Fruit fly (Drosophila melanogaster) whole organism, embryonic: Measurements from ENCODE around the gene Irk1.

Experiments
- Antp ChIP-seq: fragments of 200-800 bp; sonication (Bioruptor generic); optimal IDR thresholded peaks from 3 replicates; lab custom pipeline; 2016; ENCODE audit warnings: missing biosample characterization, missing genetic modification characterization
- CG10431 ChIP-seq: fragments of 200-800 bp; sonication (Bioruptor generic); optimal IDR thresholded peaks from 3 replicates; lab custom pipeline; 2018; ENCODE audit warnings: missing biosample characterization, mild to moderate bottlenecking, missing genetic modification characterization
- CG10654 ChIP-seq: fragments of 200-800 bp; sonication (Bioruptor generic); optimal IDR thresholded peaks from 2 replicates; lab custom pipeline; 2016; ENCODE audit warnings: missing biosample characterization, missing genetic modification characterization
- CG10959 ChIP-seq: fragments of 200-800 bp; sonication (Bioruptor generic); IDR thresholded peaks from 2 replicates; pipeline ENCODE4 v1.3.6; 2022; ENCODE audit warnings: missing biosample characterization, missing genetic modification characterization
- CG10979 ChIP-seq: fragments of 200-800 bp; sonication (Bioruptor generic); optimal IDR thresholded peaks from 2 replicates; lab custom pipeline; 2018; ENCODE audit warnings: missing biosample characterization, mild to moderate bottlenecking, missing genetic modification characterization, moderate library complexity
- CG17912 ChIP-seq: fragments of 200-800 bp; sonication (Bioruptor generic); optimal IDR thresholded peaks from 2 replicates; lab custom pipeline; 2018; ENCODE audit warnings: missing biosample characterization, mild to moderate bottlenecking, missing genetic modification characterization
- CG1832 ChIP-seq: fragments of 200-800 bp; sonication (Bioruptor generic); optimal IDR thresholded peaks from 2 replicates; lab custom pipeline; 2017; ENCODE audit warnings: missing biosample characterization, mild to moderate bottlenecking, missing genetic modification characterization, inconsistent platforms
- CG30403 ChIP-seq: fragments of 200-800 bp; sonication (Bioruptor generic); optimal IDR thresholded peaks from 3 replicates; lab custom pipeline; 2016; ENCODE audit warnings: missing biosample characterization, missing genetic modification characterization
- CG3065 ChIP-seq: fragments of 200-800 bp; sonication (Bioruptor generic); optimal IDR thresholded peaks from 2 replicates; lab custom pipeline; 2016; ENCODE audit warnings: missing biosample characterization, missing genetic modification characterization
- CG4360 ChIP-seq: fragments of 200-800 bp; sonication (Bioruptor generic); IDR thresholded peaks from 2 replicates; pipeline ENCODE4 v1.3.6; 2022; ENCODE audit warnings: missing biosample characterization, missing genetic modification characterization
- CG4617 ChIP-seq: fragments of 200-800 bp; sonication (Bioruptor generic); optimal IDR thresholded peaks from 3 replicates; lab custom pipeline; 2016; ENCODE audit warnings: missing biosample characterization, missing genetic modification characterization, borderline replicate concordance
- CG4707 ChIP-seq: fragments of 200-800 bp; sonication (Bioruptor generic); optimal IDR thresholded peaks from 2 replicates; lab custom pipeline; 2018; ENCODE audit warnings: missing biosample characterization, mild to moderate bottlenecking, missing genetic modification characterization, moderate library complexity
- CG6683 ChIP-seq: fragments of 200-800 bp; sonication (Bioruptor generic); optimal IDR thresholded peaks from 2 replicates; lab custom pipeline; 2017; ENCODE audit warnings: missing biosample characterization, mild to moderate bottlenecking, missing genetic modification characterization, missing genetic modification reagents
- CG7271 ChIP-seq: fragments of 200-800 bp; sonication (Bioruptor generic); optimal IDR thresholded peaks from 2 replicates; lab custom pipeline; 2018; ENCODE audit warnings: missing biosample characterization, mild to moderate bottlenecking, missing genetic modification characterization, moderate library complexity
- CG8388 ChIP-seq: fragments of 200-800 bp; sonication (Bioruptor generic); optimal IDR thresholded peaks from 2 replicates; lab custom pipeline; 2019; ENCODE audit warnings: missing biosample characterization, mild to moderate bottlenecking, missing genetic modification characterization, moderate library complexity
- CG8924 ChIP-seq: fragments of 200-800 bp; optimal IDR thresholded peaks from 3 replicates; lab custom pipeline; 2019; ENCODE audit warnings: missing biosample characterization, mild to moderate bottlenecking, missing genetic modification characterization, moderate library complexity
- Dbx ChIP-seq: fragments of 200-800 bp; sonication (Bioruptor generic); IDR thresholded peaks from 3 replicates; pipeline ENCODE4 v1.3.6; 2022; ENCODE audit warnings: missing biosample characterization, missing genetic modification characterization
- Deaf1 ChIP-seq: fragments of 200-800 bp; optimal IDR thresholded peaks from 3 replicates; lab custom pipeline; 2019; ENCODE audit warnings: missing biosample characterization, mild to moderate bottlenecking, missing genetic modification characterization, moderate library complexity
- Drgx ChIP-seq: fragments of 200-800 bp; sonication (Bioruptor generic); IDR thresholded peaks from 2 replicates; pipeline ENCODE4 v1.3.6; 2022; ENCODE audit warnings: missing biosample characterization, missing genetic modification characterization
- H15 ChIP-seq: fragments of 200-800 bp; sonication (Bioruptor generic); IDR thresholded peaks from 3 replicates; pipeline ENCODE4 v1.3.6; 2022; ENCODE audit warnings: missing biosample characterization, missing genetic modification characterization
- HmgD ChIP-seq: fragments of 200-800 bp; sonication (Bioruptor generic); optimal IDR thresholded peaks from 3 replicates; lab custom pipeline; 2016; ENCODE audit warnings: missing biosample characterization, missing genetic modification characterization
- Hsf ChIP-seq: fragments of 200-800 bp; sonication (Bioruptor generic); optimal IDR thresholded peaks from 3 replicates; lab custom pipeline; 2016; ENCODE audit warnings: missing biosample characterization, missing genetic modification characterization
- Mrtf ChIP-seq: fragments of 200-800 bp; sonication (Bioruptor generic); IDR thresholded peaks from 3 replicates; pipeline ENCODE4 v1.3.6; 2022; ENCODE audit warnings: missing biosample characterization, missing genetic modification characterization
- NK7.1 ChIP-seq: fragments of 200-800 bp; sonication (Bioruptor generic); optimal IDR thresholded peaks from 3 replicates; lab custom pipeline; 2016; ENCODE audit warnings: missing biosample characterization, missing genetic modification characterization
- Neu2 ChIP-seq: fragments of 200-800 bp; sonication (Bioruptor generic); optimal IDR thresholded peaks from 3 replicates; lab custom pipeline; 2016; ENCODE audit warnings: missing biosample characterization, missing genetic modification characterization, borderline replicate concordance
- Nf-YB ChIP-seq: fragments of 200-800 bp; sonication (Bioruptor generic); optimal IDR thresholded peaks from 3 replicates; lab custom pipeline; 2019; ENCODE audit warnings: missing biosample characterization, mild to moderate bottlenecking, missing genetic modification characterization, moderate library complexity
- Scr ChIP-seq: fragments of 200-800 bp; sonication (Bioruptor generic); IDR thresholded peaks from 2 replicates; pipeline ENCODE4 v1.3.6; 2022; ENCODE audit warnings: missing biosample characterization, missing genetic modification characterization; ENCODE audit not compliant: partially characterized antibody
- Six4 ChIP-seq: fragments of 200-800 bp; sonication (Bioruptor generic); optimal IDR thresholded peaks from 2 replicates; lab custom pipeline; 2016; ENCODE audit warnings: missing biosample characterization, missing genetic modification characterization
- Usf ChIP-seq: fragments of 200-800 bp; sonication (Bioruptor generic); optimal IDR thresholded peaks from 2 replicates; lab custom pipeline; 2017; ENCODE audit warnings: missing genotype, missing biosample characterization, missing genetic modification characterization
- Xbp1 ChIP-seq: fragments of 200-800 bp; sonication (Bioruptor generic); optimal IDR thresholded peaks from 3 replicates; lab custom pipeline; 2016; ENCODE audit warnings: missing biosample characterization, mild to moderate bottlenecking, missing genetic modification characterization
- ap ChIP-seq: fragments of 200-800 bp; sonication (Bioruptor generic); IDR thresholded peaks from 2 replicates; pipeline ENCODE4 v1.3.6; 2022; ENCODE audit warnings: missing biosample characterization, missing genetic modification characterization
- btn ChIP-seq: fragments of 200-800 bp; sonication (Bioruptor generic); optimal IDR thresholded peaks from 2 replicates; lab custom pipeline; 2016; ENCODE audit warnings: missing biosample characterization, missing genetic modification characterization
- caup ChIP-seq: fragments of 200-800 bp; sonication (Bioruptor generic); optimal IDR thresholded peaks from 3 replicates; lab custom pipeline; 2017; ENCODE audit warnings: missing biosample characterization, mild to moderate bottlenecking, missing genetic modification characterization, moderate library complexity; ENCODE audit not compliant: severe bottlenecking
- chn ChIP-seq: fragments of 200-800 bp; sonication (Bioruptor generic); optimal IDR thresholded peaks from 2 replicates; lab custom pipeline; 2016; ENCODE audit warnings: missing biosample characterization, missing genetic modification characterization
- dati ChIP-seq: fragments of 200-800 bp; sonication (Bioruptor generic); IDR thresholded peaks from 2 replicates; pipeline ENCODE4 v1.3.6; 2022; ENCODE audit warnings: missing biosample characterization, missing genetic modification characterization
- gce ChIP-seq: fragments of 200-800 bp; sonication (Bioruptor generic); IDR thresholded peaks from 3 replicates; pipeline ENCODE4 v1.3.6; 2022; ENCODE audit warnings: missing biosample characterization, missing genetic modification characterization
- grn ChIP-seq: fragments of 200-800 bp; sonication (Bioruptor generic); optimal IDR thresholded peaks from 3 replicates; lab custom pipeline; 2017; ENCODE audit warnings: missing biosample characterization, missing genetic modification characterization
- h ChIP-seq: fragments of >200 bp; optimal IDR thresholded peaks from 2 replicates; lab custom pipeline; 2017
- ind ChIP-seq: fragments of 200-800 bp; sonication (Bioruptor generic); optimal IDR thresholded peaks from 3 replicates; lab custom pipeline; 2016; ENCODE audit warnings: missing biosample characterization, missing genetic modification characterization
- lbe ChIP-seq: fragments of 200-800 bp; sonication (Bioruptor generic); optimal IDR thresholded peaks from 2 replicates; lab custom pipeline; 2016; ENCODE audit warnings: missing biosample characterization, mild to moderate bottlenecking, missing genetic modification characterization
- lilli ChIP-seq: fragments of 200-800 bp; sonication (Bioruptor generic); optimal IDR thresholded peaks from 3 replicates; lab custom pipeline; 2016; ENCODE audit warnings: missing biosample characterization, missing genetic modification characterization
- pfk ChIP-seq: fragments of 200-800 bp; sonication (Bioruptor generic); optimal IDR thresholded peaks from 2 replicates; lab custom pipeline; 2018; ENCODE audit warnings: missing biosample characterization, mild to moderate bottlenecking, missing genetic modification characterization, moderate library complexity
- pros ChIP-seq: fragments of 200-800 bp; sonication (Bioruptor generic); optimal IDR thresholded peaks from 3 replicates; lab custom pipeline; 2019; ENCODE audit warnings: missing biosample characterization, mild to moderate bottlenecking, missing genetic modification characterization, moderate library complexity
- sc ChIP-seq, 3 experiments: fragments of >200 bp in 2 of 3; fragments of 200-800 bp in 1 of 3; sonication (Bioruptor generic) in 1 of 3; optimal IDR thresholded peaks; 2 replicates in 2 of 3; 3 replicates in 1 of 3; lab custom pipeline; 2017; ENCODE audit warnings: mild to moderate bottlenecking in 1 of 3, missing biosample characterization in 1 of 3, missing genetic modification characterization in 1 of 3, missing genetic modification reagents in 1 of 3
- schlank ChIP-seq: fragments of 200-800 bp; sonication (Bioruptor generic); optimal IDR thresholded peaks from 2 replicates; lab custom pipeline; 2018; ENCODE audit warnings: missing biosample characterization, mild to moderate bottlenecking, missing genetic modification characterization
- ssp ChIP-seq: fragments of 200-800 bp; sonication (Bioruptor generic); IDR thresholded peaks from 2 replicates; pipeline ENCODE4 v1.3.6; 2022; ENCODE audit warnings: missing biosample characterization, missing genetic modification characterization
- tap ChIP-seq: fragments of 200-800 bp; optimal IDR thresholded peaks from 3 replicates; lab custom pipeline; 2019; ENCODE audit warnings: missing biosample characterization, mild to moderate bottlenecking, missing genetic modification characterization, moderate library complexity
- tll ChIP-seq, 2 experiments: fragments of 200-800 bp in 1 of 2; fragments of >200 bp in 1 of 2; sonication (Bioruptor generic) in 1 of 2; optimal IDR thresholded peaks; 2 replicates each; lab custom pipeline; 2017 to 2019; ENCODE audit warnings: missing biosample characterization in 2 of 2, missing genetic modification characterization in 2 of 2, mild to moderate bottlenecking in 1 of 2, moderate library complexity in 1 of 2
- unpg ChIP-seq: fragments of 200-800 bp; sonication (Bioruptor generic); optimal IDR thresholded peaks from 3 replicates; lab custom pipeline; 2018; ENCODE audit warnings: missing biosample characterization, mild to moderate bottlenecking, missing genetic modification characterization, moderate library complexity
- z ChIP-seq: fragments of 200-800 bp; sonication (Bioruptor generic); IDR thresholded peaks from 3 replicates; pipeline ENCODE4 v1.3.6; 2022; ENCODE audit warnings: missing biosample characterization, missing genetic modification characterization
- zen ChIP-seq: fragments of 200-800 bp; sonication (Bioruptor generic); optimal IDR thresholded peaks from 3 replicates; lab custom pipeline; 2018; ENCODE audit warnings: missing biosample characterization, mild to moderate bottlenecking, missing genetic modification characterization, moderate library complexity

Irk1 gene

dm6 chr3R:23145681-23146080 is 22.4 kb upstream of the Irk1 start:
- peak in 1 of 2 experiments; percentile 0 for TF ChIP-seq tll (GFP tag; optimal IDR thresholded peaks at IDR 0.05; lab: Kevin White, UChicago)
- TF ChIP-seq zen (tag; lab: Kevin White, UChicago) = peak; percentile 33
- no peak for TF ChIP-seq btn (GFP tag; lab: Kevin White, UChicago)
- peak; percentile 94 for TF ChIP-seq Neu2

DNA sequence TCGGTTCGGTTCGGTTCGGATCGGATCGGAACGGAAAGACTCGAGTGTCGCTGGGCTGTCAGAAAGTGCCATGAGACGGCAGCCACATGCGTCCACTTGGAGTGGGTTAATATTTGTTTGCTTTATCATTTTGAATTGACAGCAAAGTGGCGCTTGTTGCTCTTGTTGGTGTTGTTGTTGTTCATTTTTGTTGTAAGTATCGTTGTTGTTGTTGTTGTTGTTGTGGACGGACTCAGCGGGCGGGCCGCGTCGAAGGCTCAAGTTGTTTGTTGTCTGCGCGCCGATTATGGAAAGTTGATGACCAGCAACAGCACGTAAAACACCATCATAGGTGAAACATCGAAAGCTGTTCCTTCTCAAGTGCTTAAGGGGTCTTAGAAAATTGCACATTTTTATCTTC is 21.1 kb upstream of the Irk1 start:
- no peak for TF ChIP-seq Nf-YB (GFP tag; lab: Kevin White, UChicago)
- no peak for TF ChIP-seq CG30403 (GFP tag; lab: Kevin White, UChicago)
- TF ChIP-seq ssp (GFP tag; lab: Robert Waterston, UW) = no peak
- no peak for TF ChIP-seq Antp
- TF ChIP-seq unpg (GFP tag; lab: Kevin White, UChicago) = no peak
- no peak for TF ChIP-seq Hsf (GFP tag; lab: Kevin White, UChicago)
- TF ChIP-seq HmgD (GFP tag; lab: Kevin White, UChicago) = no peak
- TF ChIP-seq z (GFP tag; lab: Robert Waterston, UW) = no peak
- TF ChIP-seq schlank (tag; lab: Kevin White, UChicago) = no peak
- TF ChIP-seq H15 = 0 out of 3 replicates have a peak, but pooled peaks have one; percentile 10
- TF ChIP-seq Dbx (GFP tag; lab: Robert Waterston, UW) = no peak
- TF ChIP-seq gce (GFP tag; lab: Robert Waterston, UW) = no peak
- TF ChIP-seq CG8388 = no peak
- no peak for TF ChIP-seq CG8924
- TF ChIP-seq pfk (GFP tag; lab: Kevin White, UChicago) = peak; percentile 57
- TF ChIP-seq CG7271 (tag; lab: Kevin White, UChicago) = no peak
- no peak for TF ChIP-seq Six4 (GFP tag; lab: Kevin White, UChicago)
- no peak for TF ChIP-seq CG4707 (GFP tag; lab: Kevin White, UChicago)
- no peak for TF ChIP-seq caup (GFP tag; lab: Kevin White, UChicago)
- TF ChIP-seq chn (GFP tag; lab: Kevin White, UChicago) = no peak
- peak; percentile 94 for TF ChIP-seq CG4360 (GFP tag; lab: Robert Waterston, UW)
- no peak for TF ChIP-seq ap (GFP tag; lab: Robert Waterston, UW)
- no peak for TF ChIP-seq pros
- no peak for TF ChIP-seq Usf (GFP tag; lab: Kevin White, UChicago)
- TF ChIP-seq CG10654 (GFP tag; lab: Kevin White, UChicago) = no peak
- no peak for TF ChIP-seq CG10959 (GFP tag; lab: Robert Waterston, UW)
- TF ChIP-seq lilli = no peak
- no peak for TF ChIP-seq CG17912 (GFP tag; lab: Kevin White, UChicago)
- peak; percentile 28 for TF ChIP-seq Deaf1 (tag; lab: Kevin White, UChicago)
- no peak for TF ChIP-seq tll (GFP tag; optimal IDR thresholded peaks at IDR 0.05; lab: Kevin White, UChicago)
- no peak for TF ChIP-seq CG4617
- TF ChIP-seq CG3065 = no peak
- TF ChIP-seq CG10431 = no peak
- no peak for TF ChIP-seq CG1832 (GFP tag; lab: Kevin White, UChicago)
- TF ChIP-seq, all 482 proteins: peak for 4

DNA sequence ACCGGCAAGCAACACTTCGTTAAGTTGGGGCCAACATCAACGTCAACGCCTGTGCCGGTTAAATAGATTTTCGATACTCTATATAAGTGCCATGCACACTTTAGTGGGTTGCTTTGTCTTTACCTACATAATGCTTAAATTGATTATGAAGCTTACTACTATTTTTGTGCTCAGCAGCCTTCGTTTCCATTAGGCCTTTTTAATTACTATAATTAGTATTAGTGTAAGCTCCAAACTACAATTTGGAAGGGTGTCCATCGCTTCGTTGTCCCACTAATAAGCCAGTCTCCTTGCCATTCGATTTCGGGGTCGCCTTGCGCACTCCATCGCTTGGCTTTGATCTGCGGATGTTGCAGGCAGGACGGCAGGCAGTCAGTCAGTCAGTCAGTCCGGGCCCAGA is 20.5 kb upstream of the Irk1 start:
- TF ChIP-seq Antp (no peak), ind (GFP tag; lab: Kevin White, UChicago) (no peak), CG6683 (GFP tag; lab: Kevin White, UChicago) (no peak), h (lab: Kevin White, UChicago) (no peak), lbe (peak; percentile 64), sc (optimal IDR thresholded peaks at IDR 0.05; lab: Kevin White, UChicago) (no peak), sc (GFP tag; optimal IDR thresholded peaks at IDR 0.05; lab: Kevin White, UChicago) (no peak), NK7.1 (GFP tag; lab: Kevin White, UChicago) (no peak), Mrtf (GFP tag; lab: Robert Waterston, UW) (no peak), Drgx (GFP tag; lab: Robert Waterston, UW) (peak; percentile 64), Xbp1 (GFP tag; lab: Kevin White, UChicago) (no peak), Scr (GFP tag; lab: Robert Waterston, UW) (no peak), grn (no peak), dati (GFP tag; lab: Robert Waterston, UW) (no peak), CG10979 (tag; lab: Kevin White, UChicago) (peak; percentile 0), tap (tag; lab: Kevin White, UChicago) (no peak)
